Worm (Caenorhabditis elegans) whole organism, L2 larva: ENCODE results near the gene pqn-96.

Experiments used
- F13H6.1 ChIP-seq: sonication (generic microtip); optimal IDR thresholded peaks from 2 replicates; lab custom pipeline; 2016; ENCODE audit warnings: missing genetic modification characterization, missing compliant biosample characterization
- ama-1 ChIP-seq: fragments of 150-350 bp; optimal IDR thresholded peaks from 2 replicates; lab custom pipeline; 2018; ENCODE audit warnings: inconsistent platforms
- ceh-16 ChIP-seq: fragments of 150-350 bp; optimal IDR thresholded peaks from 2 replicates; lab custom pipeline; 2014; ENCODE audit warnings: missing biosample characterization, missing genetic modification characterization
- dmd-4 ChIP-seq: sonication (generic microtip); optimal IDR thresholded peaks from 2 replicates; lab custom pipeline; 2017; ENCODE audit warnings: missing biosample characterization, missing genetic modification characterization
- egl-27 ChIP-seq: sonication (generic microtip); optimal IDR thresholded peaks from 3 replicates; lab custom pipeline; 2017; ENCODE audit warnings: missing biosample characterization, missing genetic modification reagents, missing genetic modification characterization
- fos-1 ChIP-seq: fragments of 150-350 bp; optimal IDR thresholded peaks from 2 replicates; lab custom pipeline; 2014; ENCODE audit warnings: missing biosample characterization, missing genetic modification characterization
- lin-13 ChIP-seq: fragments of 150-350 bp; optimal IDR thresholded peaks from 2 replicates; lab custom pipeline; 2014; ENCODE audit warnings: missing biosample characterization, missing genetic modification reagents, missing genetic modification characterization
- lin-39 ChIP-seq: fragments of 150-350 bp; optimal IDR thresholded peaks from 2 replicates; lab custom pipeline; 2014; ENCODE audit warnings: missing biosample characterization, missing genetic modification reagents, missing genetic modification characterization
- mdl-1 ChIP-seq, 2 experiments: fragments of 150-350 bp in 1 of 2; sonication (generic microtip) in 1 of 2; optimal IDR thresholded peaks; 2 replicates each; lab custom pipeline; 2017; ENCODE audit warnings: missing biosample characterization in 2 of 2, missing genetic modification characterization in 2 of 2
- nhr-12 ChIP-seq: fragments of 150-350 bp; optimal IDR thresholded peaks from 2 replicates; lab custom pipeline; 2014; ENCODE audit warnings: missing biosample characterization, missing genetic modification characterization
- unc-62 ChIP-seq: fragments of 150-350 bp; optimal IDR thresholded peaks from 2 replicates; lab custom pipeline; 2014; ENCODE audit warnings: missing biosample characterization, missing genetic modification reagents, missing genetic modification characterization
- zag-1 ChIP-seq: fragments of 150-350 bp; optimal IDR thresholded peaks from 2 replicates; lab custom pipeline; 2014; ENCODE audit warnings: missing biosample characterization, missing genetic modification characterization
- ztf-11 ChIP-seq: sonication (generic microtip); optimal IDR thresholded peaks from 2 replicates; lab custom pipeline; 2017; ENCODE audit warnings: missing biosample characterization, missing genetic modification characterization

- TF ChIP-seq dmd-4 (tag; lab: Kevin White, UChicago) (no peak), fos-1 (no peak), unc-62 (GFP tag; lab: Kevin White, UChicago) (no peak), nhr-12 (tag; lab: Kevin White, UChicago) (no peak), lin-13 (no peak), ceh-16 (tag; lab: Kevin White, UChicago) (no peak), ama-1 (no peak), zag-1 (tag; lab: Kevin White, UChicago) (no peak), mdl-1 (tag; optimal IDR thresholded peaks at IDR 0.05; lab: Kevin White, UChicago) (no peak), ztf-11 (no peak), F13H6.1 (no peak), lin-39 (no peak), egl-27 (tag; lab: Kevin White, UChicago) (no peak)
These were observed 35.7 kb downstream of the pqn-96 start, which contains the start of gene cutc-1 for ce11 chrIII:8403507-8403906.
